Worm (Caenorhabditis elegans) whole organism, mixed stage, embryonic: ENCODE data around the gene cyc-2.2.

Source experiments
- blmp-1 ChIP-seq: fragments of 150-350 bp; optimal IDR thresholded peaks from 2 replicates; lab custom pipeline; 2014; ENCODE audit warnings: missing biosample characterization, missing genetic modification characterization
- nhr-12 ChIP-seq: fragments of 150-350 bp; optimal IDR thresholded peaks from 2 replicates; lab custom pipeline; 2014; ENCODE audit warnings: missing biosample characterization, missing genetic modification characterization
- nhr-2 ChIP-seq: fragments of 150-350 bp; optimal IDR thresholded peaks from 2 replicates; lab custom pipeline; 2014; ENCODE audit warnings: missing biosample characterization, missing genetic modification characterization
- nhr-28 ChIP-seq: fragments of 150-350 bp; optimal IDR thresholded peaks from 2 replicates; lab custom pipeline; 2014; ENCODE audit warnings: missing biosample characterization, missing genetic modification characterization
- unc-120 ChIP-seq: sonication (generic microtip); optimal IDR thresholded peaks from 2 replicates; lab custom pipeline; 2017; ENCODE audit warnings: missing genetic modification characterization, missing compliant biosample characterization; ENCODE audit not compliant: poor library complexity, severe bottlenecking

ce11 chrV:12576495-12576947 is 35.5 kb downstream of the cyc-2.2 start, which contains the start of gene grl-23:
- TF ChIP-seq unc-120 (tag; lab: Kevin White, UChicago) (no peak), nhr-12 (tag; lab: Kevin White, UChicago) (no peak), nhr-28 (tag; lab: Kevin White, UChicago) (no peak), nhr-2 (no peak), blmp-1 (tag; lab: Kevin White, UChicago) (no peak)
